Worm (Caenorhabditis elegans): ENCODE data around the gene str-43.

The str-43 gene

ce11 chrV:15766122-15766594 is 14.2 kb upstream of the str-43 start, which contains the start of the genes haf-3 and F57A10.2 (continued):
- TF ChIP-seq madf-8 (GFP tag; conservative IDR thresholded peaks at IDR 0.05) (peak; percentile 62), K11D2.4 (GFP tag; IDR thresholded peaks at IDR 0.05) (peak; percentile 81), ztf-6 (GFP tag; IDR thresholded peaks at IDR 0.05) (no peak), ztf-28 (GFP tag; IDR thresholded peaks at IDR 0.05) (no peak), dpl-1 (GFP tag; optimal IDR thresholded peaks at IDR 0.05) (peak; percentile 97), chd-7 (tag; optimal IDR thresholded peaks at IDR 0.05) (peak; percentile 38), snpc-1.1 (tag; optimal IDR thresholded peaks at IDR 0.05; ENCODE audit: insufficient read depth) (peak; percentile 46), F10E7.11 (tag; optimal IDR thresholded peaks at IDR 0.05) (no peak), egrh-3 (GFP tag; IDR thresholded peaks at IDR 0.05) (no peak), lag-1 (GFP tag; IDR thresholded peaks at IDR 0.05) (no peak), attf-3 (GFP tag; conservative IDR thresholded peaks at IDR 0.05) (peak; percentile 70), ceh-100 (GFP tag; IDR thresholded peaks at IDR 0.05) (peak; percentile 86), ets-4 (GFP tag; optimal IDR thresholded peaks at IDR 0.05) (no peak), nhr-179 (tag; optimal IDR thresholded peaks at IDR 0.05) (no peak), ztf-25 (GFP tag; IDR thresholded peaks at IDR 0.05) (no peak), ztf-3 (GFP tag; optimal IDR thresholded peaks at IDR 0.05) (no peak), zim-3 (tag; optimal IDR thresholded peaks at IDR 0.05) (no peak), nfya-1 (tag; optimal IDR thresholded peaks at IDR 0.05; ENCODE audit: borderline replicate concordance, insufficient read depth) (no peak), F49E8.2 (tag; optimal IDR thresholded peaks at IDR 0.05; ENCODE audit: insufficient read depth) (peak; percentile 35), rpc-1 (optimal IDR thresholded peaks at IDR 0.05) (no peak), rpc-1 (tag; optimal IDR thresholded peaks at IDR 0.05) (no peak), hrde-1 (tag; optimal IDR thresholded peaks at IDR 0.05; ENCODE audit: borderline replicate concordance) (no peak), F55B11.4 (tag; optimal IDR thresholded peaks at IDR 0.05; ENCODE audit: borderline replicate concordance, insufficient read depth) (no peak), xnd-1 (tag; optimal IDR thresholded peaks at IDR 0.05) (peak; percentile 56), K12H6.12 (tag; optimal IDR thresholded peaks at IDR 0.05) (peak; percentile 60), nfyb-1 (GFP tag; IDR thresholded peaks at IDR 0.05) (peak; percentile 92), sea-2 (GFP tag; IDR thresholded peaks at IDR 0.05) (no peak), madf-6 (GFP tag; IDR thresholded peaks at IDR 0.05) (peak; percentile 85), hmg-20 (GFP tag; IDR thresholded peaks at IDR 0.05) (peak; percentile 75; the same call in 1 of the 2 replicates), Y56A3A.18 (GFP tag; IDR thresholded peaks at IDR 0.05) (peak; percentile 71), ccch-3 (GFP tag; optimal IDR thresholded peaks at IDR 0.05) (no peak), dpff-1 (tag; optimal IDR thresholded peaks at IDR 0.05) (no peak), madf-10 (tag; optimal IDR thresholded peaks at IDR 0.05) (peak; percentile 38), B0336.3 (GFP tag; IDR thresholded peaks at IDR 0.05) (peak; percentile 86), bed-2 (GFP tag; IDR thresholded peaks at IDR 0.05) (no peak), lsy-27 (tag; optimal IDR thresholded peaks at IDR 0.05; ENCODE audit: borderline replicate concordance, insufficient read depth) (no peak), him-1 (tag; optimal IDR thresholded peaks at IDR 0.05) (peak; percentile 65), fkh-3 (tag; optimal IDR thresholded peaks at IDR 0.05) (no peak), unc-130 (GFP tag; optimal IDR thresholded peaks at IDR 0.05) (no peak), lsl-1 (GFP tag; optimal IDR thresholded peaks at IDR 0.05) (peak; percentile 71), snpc-1.3 (tag; optimal IDR thresholded peaks at IDR 0.05; ENCODE audit: insufficient read depth) (peak; percentile 71), repo-1 (tag; optimal IDR thresholded peaks at IDR 0.05) (peak; percentile 70), Y53F4B.3 (GFP tag; IDR thresholded peaks at IDR 0.05) (no peak), ztf-22 (GFP tag; optimal IDR thresholded peaks at IDR 0.05) (no peak), hmg-1.2 (GFP tag; IDR thresholded peaks at IDR 0.05) (peak; percentile 57), rec-8 (tag; optimal IDR thresholded peaks at IDR 0.05) (no peak), attf-5 (GFP tag; optimal IDR thresholded peaks at IDR 0.05) (peak; percentile 50), attf-6 (GFP tag; IDR thresholded peaks at IDR 0.05) (peak; percentile 84)

Data from whole organism, young adult.